Fruit fly (Drosophila melanogaster) whole organism: ENCODE data around the gene Ras64B.

Experiments used
- CG8478 ChIP-seq: fragments of >200 bp; optimal IDR thresholded peaks from 2 replicates; lab custom pipeline; 2018; ENCODE audit warnings: inconsistent platforms
- EcR ChIP-seq, 2 experiments: fragments of >200 bp; optimal IDR thresholded peaks; 2 replicates each; lab custom pipeline; 2017; ENCODE audit warnings: missing biosample characterization in 2 of 2, missing genetic modification characterization in 2 of 2, missing genetic modification reagents in 2 of 2
- pan ChIP-seq: fragments of >200 bp; optimal IDR thresholded peaks from 2 replicates; lab custom pipeline; 2017
- psq ChIP-seq: fragments of >200 bp; optimal IDR thresholded peaks from 2 replicates; lab custom pipeline; 2017
- usp ChIP-seq: fragments of >200 bp; optimal IDR thresholded peaks from 2 replicates; lab custom pipeline; 2017; ENCODE audit warnings: missing biosample characterization, missing genetic modification characterization, mixed read lengths

- no peak for TF ChIP-seq psq (lab: Kevin White, UChicago)
- TF ChIP-seq CG8478, result no peak
- TF ChIP-seq usp, result no peak
- no peak for TF ChIP-seq pan (lab: Kevin White, UChicago)
- TF ChIP-seq EcR (GFP tag; optimal IDR thresholded peaks at IDR 0.05; lab: Kevin White, UChicago), result no peak
Measured at dm6 chr3L:4158361-4158760, 19.5 kb downstream of the Ras64B start.
